Fruit fly (Drosophila melanogaster): Measurements from ENCODE around the gene CG42327.

The CG42327 gene

DNA sequence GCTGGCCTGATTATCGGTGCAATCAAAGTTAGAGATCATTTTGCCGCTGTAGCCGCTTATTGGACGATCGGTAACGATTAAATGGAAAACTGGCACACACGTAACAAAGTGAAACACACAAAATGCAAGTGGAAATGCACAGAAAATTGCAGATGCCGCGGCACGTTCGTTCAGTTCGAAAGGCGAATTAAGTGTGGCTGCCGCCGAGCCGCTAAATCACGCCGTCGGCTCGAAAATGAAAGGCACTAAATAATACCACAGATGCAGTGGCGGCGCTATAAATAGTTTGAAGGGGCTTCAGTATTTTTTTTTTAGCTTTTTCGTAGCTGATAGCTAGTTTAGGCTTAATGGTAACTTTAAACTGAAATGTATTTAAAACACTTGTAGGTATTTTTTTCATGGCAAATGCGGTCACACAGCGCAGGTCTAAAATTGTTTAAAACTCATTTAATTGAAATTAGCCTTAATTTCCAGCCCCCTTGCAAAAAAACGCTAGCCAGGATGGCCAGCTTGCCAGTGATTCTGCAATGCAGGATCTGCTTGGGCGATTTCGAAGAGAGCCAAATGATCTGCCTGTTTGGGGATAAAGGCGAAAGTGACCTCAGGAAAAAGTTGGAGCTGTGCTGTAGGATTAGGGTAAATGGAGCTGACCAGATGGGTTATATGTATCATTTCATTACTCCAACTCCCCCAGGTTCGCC is 36.1 kb upstream of the CG42327 start, which contains the start of the genes Jupiter and CG14710 (continued):
- peak; percentile 27 for TF ChIP-seq Camta (GFP tag; optimal IDR thresholded peaks at IDR 0.05)
- peak; percentile 48 for TF ChIP-seq ftz-f1 (GFP tag; optimal IDR thresholded peaks at IDR 0.05)
- peak; percentile 80 for TF ChIP-seq CG15514 (GFP tag; optimal IDR thresholded peaks at IDR 0.05)
- TF ChIP-seq pnt (GFP tag; optimal IDR thresholded peaks at IDR 0.05), result peak; percentile 87
- TF ChIP-seq fd64A (GFP tag; optimal IDR thresholded peaks at IDR 0.05), result no peak
- TF ChIP-seq CG15011 (GFP tag; optimal IDR thresholded peaks at IDR 0.05), result no peak
- TF ChIP-seq Jarid2 (GFP tag; optimal IDR thresholded peaks at IDR 0.05), result peak; percentile 60
- TF ChIP-seq CG8290 (GFP tag; optimal IDR thresholded peaks at IDR 0.05), result peak; percentile 68
- peak in 1 of 2 experiments; percentile 70 for TF ChIP-seq CG8290 (tag; optimal IDR thresholded peaks at IDR 0.05)
- TF ChIP-seq CG18476 (GFP tag; optimal IDR thresholded peaks at IDR 0.05), result no peak
- TF ChIP-seq dysf (GFP tag; IDR thresholded peaks at IDR 0.05), result peak; percentile 65
- peak; percentile 82 for TF ChIP-seq Dbx (GFP tag; IDR thresholded peaks at IDR 0.05)
- TF ChIP-seq Lhr (GFP tag; optimal IDR thresholded peaks at IDR 0.05), result peak; percentile 95
- peak; percentile 83 for TF ChIP-seq shn (GFP tag; optimal IDR thresholded peaks at IDR 0.05)
- no peak for TF ChIP-seq Lim3 (GFP tag; IDR thresholded peaks at IDR 0.05)
- peak; percentile 62 for TF ChIP-seq slou (GFP tag; optimal IDR thresholded peaks at IDR 0.05)
- TF ChIP-seq hb (GFP tag; IDR thresholded peaks at IDR 0.05; ENCODE audit: partially characterized antibody), result no peak
- TF ChIP-seq D (optimal IDR thresholded peaks at IDR 0.05), result no peak
- TF ChIP-seq D (GFP tag; optimal IDR thresholded peaks at IDR 0.05), result no peak
- peak; percentile 76 for TF ChIP-seq YL-1 (GFP tag; optimal IDR thresholded peaks at IDR 0.05)
- TF ChIP-seq tio (GFP tag; optimal IDR thresholded peaks at IDR 0.05), result no peak
- TF ChIP-seq CG34376 (GFP tag; optimal IDR thresholded peaks at IDR 0.05), result peak; percentile 63
- TF ChIP-seq CG7745 (tag; optimal IDR thresholded peaks at IDR 0.05), result peak; percentile 61
- peak; percentile 68 for TF ChIP-seq CG32772 (GFP tag; IDR thresholded peaks at IDR 0.05)
- no peak for TF ChIP-seq ro (GFP tag; IDR thresholded peaks at IDR 0.05)
- peak; percentile 36 for TF ChIP-seq CG16815 (GFP tag; optimal IDR thresholded peaks at IDR 0.05)
- TF ChIP-seq ewg (GFP tag; optimal IDR thresholded peaks at IDR 0.05), result peak; percentile 70
- peak; percentile 77 for TF ChIP-seq CG8089 (GFP tag; optimal IDR thresholded peaks at IDR 0.05)
- peak; percentile 39 for TF ChIP-seq CG10462 (GFP tag; optimal IDR thresholded peaks at IDR 0.05)
- peak; percentile 18 for TF ChIP-seq CG3065 (GFP tag; optimal IDR thresholded peaks at IDR 0.05)
- TF ChIP-seq pum (GFP tag; optimal IDR thresholded peaks at IDR 0.05), result peak; percentile 75
- TF ChIP-seq CG8359 (GFP tag; optimal IDR thresholded peaks at IDR 0.05; ENCODE audit: borderline replicate concordance), result no peak
- peak; percentile 80 for TF ChIP-seq CG12391 (tag; optimal IDR thresholded peaks at IDR 0.05)
- TF ChIP-seq E2f1 (GFP tag; IDR thresholded peaks at IDR 0.05), result peak; percentile 41; the same call in 1 of the 2 replicates
- TF ChIP-seq CG31388 (GFP tag; optimal IDR thresholded peaks at IDR 0.05), result no peak
- peak in 1 of 3 experiments; percentile 35 for TF ChIP-seq lola (GFP tag; optimal IDR thresholded peaks at IDR 0.05)
- no peak for TF ChIP-seq CG31365 (tag; optimal IDR thresholded peaks at IDR 0.05)
- TF ChIP-seq danr (GFP tag; IDR thresholded peaks at IDR 0.05), result 0 out of 2 replicates have a peak, but pooled peaks have one; percentile 6
- peak; percentile 47; the same call in 1 of the 3 replicates for TF ChIP-seq knrl (GFP tag; IDR thresholded peaks at IDR 0.05; ENCODE audit: partially characterized antibody)
- TF ChIP-seq Stat92E (GFP tag; optimal IDR thresholded peaks at IDR 0.05), result peak in 1 of 3 experiments; percentile 47
- TF ChIP-seq CG13894 (tag; optimal IDR thresholded peaks at IDR 0.05), result peak; percentile 78
- peak; percentile 71 for TF ChIP-seq CG30020 (tag; optimal IDR thresholded peaks at IDR 0.05)
- TF ChIP-seq ind (GFP tag; optimal IDR thresholded peaks at IDR 0.05), result peak; percentile 73
- TF ChIP-seq Pdp1 (GFP tag; optimal IDR thresholded peaks at IDR 0.05), result peak; percentile 78 to 89
- TF ChIP-seq gfzf (GFP tag; optimal IDR thresholded peaks at IDR 0.05), result peak; percentile 100
- peak; percentile 29 for TF ChIP-seq btn (GFP tag; optimal IDR thresholded peaks at IDR 0.05)
- no peak for TF ChIP-seq salm (tag; optimal IDR thresholded peaks at IDR 0.05)
- peak; percentile 63 for TF ChIP-seq CG9215 (GFP tag; IDR thresholded peaks at IDR 0.05)
- no peak for TF ChIP-seq corto (GFP tag; optimal IDR thresholded peaks at IDR 0.05)
